Fruit fly (Drosophila melanogaster) S2 (cell line): Measurements from ENCODE around the gene CG17207.

Experiments used
- CG8478 ChIP-seq: fragments of >200 bp; optimal IDR thresholded peaks from 2 replicates; lab custom pipeline; 2018
- CTCF ChIP-seq, 2 experiments: fragments of >200 bp; optimal IDR thresholded peaks; 2 replicates each; lab custom pipeline; 2018

DNA sequence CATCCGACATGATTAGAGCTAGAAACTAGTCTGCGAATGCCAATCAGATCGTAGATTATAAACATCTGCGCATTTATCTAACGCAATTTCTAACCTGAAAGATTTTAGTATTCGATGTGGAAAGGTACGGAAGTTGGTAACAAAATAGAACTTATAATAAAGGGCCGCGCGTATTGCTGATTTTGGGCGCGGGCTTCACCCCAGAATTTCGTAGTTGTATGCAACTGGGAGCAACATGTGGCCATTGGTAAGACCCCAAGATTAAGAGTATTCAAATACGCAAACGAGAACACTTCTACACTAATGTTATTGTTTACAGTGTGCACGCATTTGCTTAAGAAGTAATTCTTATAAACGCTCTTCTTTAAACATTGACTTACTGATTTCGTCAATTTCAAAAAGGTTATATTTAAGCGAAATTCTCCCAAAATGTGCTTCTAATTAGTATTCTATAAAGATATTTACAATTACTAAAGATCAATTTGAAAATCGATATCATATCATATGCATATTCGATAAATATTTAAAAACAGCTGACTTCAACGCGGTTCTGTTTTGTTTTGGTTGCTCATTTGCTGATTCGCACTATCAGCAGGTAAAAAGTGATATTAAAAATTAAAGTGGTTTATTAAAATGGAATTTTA is 21.1 kb upstream of the CG17207 start, which contains the start of the genes CG5961 and Polr3C:
- TF ChIP-seq CTCF (optimal IDR thresholded peaks at IDR 0.05; lab: Kevin White, UChicago) (no peak), CG8478 (lab: Kevin White, UChicago) (no peak)
